Worm (Caenorhabditis elegans): Measurements from ENCODE around the gene srh-67.

DNA sequence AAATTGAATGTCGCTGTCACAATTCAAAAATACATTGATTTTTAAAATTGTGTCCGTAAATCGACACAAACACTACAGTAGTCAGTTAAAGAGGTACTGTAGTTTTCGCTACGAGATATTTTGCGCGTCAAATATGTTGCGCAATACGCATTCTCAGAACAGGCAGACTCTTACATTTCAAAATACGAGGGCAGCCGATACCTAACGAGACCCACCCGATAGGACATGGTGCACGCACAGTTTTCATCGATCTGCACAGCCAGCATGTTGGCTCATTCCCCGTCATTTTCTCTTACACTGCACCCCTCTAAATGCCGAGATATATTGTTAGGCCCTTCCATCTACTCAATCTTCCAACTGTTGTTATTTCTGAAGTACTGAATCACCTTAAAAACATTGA lies 46.5 kb upstream of the srh-67 start, which contains the start of gene F15A4.2:
- TF ChIP-seq nhr-6 (tag; optimal IDR thresholded peaks at IDR 0.05) (no peak), elt-3 (tag; optimal IDR thresholded peaks at IDR 0.05) (no peak), nhr-11 (tag; optimal IDR thresholded peaks at IDR 0.05) (no peak), mdl-1 (tag; optimal IDR thresholded peaks at IDR 0.05) (no peak), lsy-2 (tag; optimal IDR thresholded peaks at IDR 0.05) (no peak), lin-39 (tag; optimal IDR thresholded peaks at IDR 0.05) (no peak), nhr-25 (tag; optimal IDR thresholded peaks at IDR 0.05) (no peak), blmp-1 (tag; optimal IDR thresholded peaks at IDR 0.05; ENCODE audit: insufficient read depth) (no peak)
